Worm (Caenorhabditis elegans): ENCODE measurements around the gene sra-13.

ce11 chrII:8407491-8407890, at the start of gene sra-13:
- TF ChIP-seq elt-3 (tag; optimal IDR thresholded peaks at IDR 0.05): no peak
- no peak for TF ChIP-seq fos-1 (tag; optimal IDR thresholded peaks at IDR 0.05)
- TF ChIP-seq lin-39 (tag; optimal IDR thresholded peaks at IDR 0.05): no peak
- TF ChIP-seq R02D3.7 (tag; optimal IDR thresholded peaks at IDR 0.05): no peak
- TF ChIP-seq unc-62 (GFP tag; optimal IDR thresholded peaks at IDR 0.05): no peak
- TF ChIP-seq nhr-76 (tag; optimal IDR thresholded peaks at IDR 0.05): no peak
- TF ChIP-seq ceh-82 (tag; optimal IDR thresholded peaks at IDR 0.05): no peak
- no peak for TF ChIP-seq ZK546.5 (tag; optimal IDR thresholded peaks at IDR 0.05)
- TF ChIP-seq zag-1 (tag; optimal IDR thresholded peaks at IDR 0.05): no peak
- TF ChIP-seq ztf-11 (tag; optimal IDR thresholded peaks at IDR 0.05): no peak
